Fruit fly (Drosophila melanogaster) whole organism, embryonic: Measurements from ENCODE around the gene CG32280.

ENCODE experiments used
- CG31224 ChIP-seq: fragments of 200-800 bp; sonication (Bioruptor generic); IDR thresholded peaks from 2 replicates; pipeline ENCODE4 v1.3.6; 2022; ENCODE audit warnings: missing biosample characterization, missing genetic modification characterization
- CG33557 ChIP-seq: fragments of 200-800 bp; sonication (Bioruptor generic); optimal IDR thresholded peaks from 2 replicates; lab custom pipeline; 2019; ENCODE audit warnings: missing biosample characterization, mild to moderate bottlenecking, missing genetic modification characterization, moderate library complexity
- ash1 ChIP-seq: fragments of 200-800 bp; sonication (Bioruptor generic); optimal IDR thresholded peaks from 2 replicates; lab custom pipeline; 2018; ENCODE audit warnings: missing biosample characterization, mild to moderate bottlenecking, missing genetic modification characterization
- wek ChIP-seq: fragments of 200-800 bp; sonication (Bioruptor generic); optimal IDR thresholded peaks from 3 replicates; lab custom pipeline; 2018; ENCODE audit warnings: missing biosample characterization, mild to moderate bottlenecking, missing genetic modification characterization, moderate library complexity

- TF ChIP-seq wek (GFP tag; lab: Kevin White, UChicago) = no peak
- TF ChIP-seq ash1 = no peak
- no peak for TF ChIP-seq CG33557 (GFP tag; lab: Kevin White, UChicago)
- TF ChIP-seq CG31224 (GFP tag; lab: Robert Waterston, UW) = no peak
Observed at dm6 chr3L:3150376-3150775, 14.6 kb upstream of the CG32280 start.
